Fruit fly (Drosophila melanogaster): Measurements from ENCODE around the gene hdm.

The hdm gene

DNA sequence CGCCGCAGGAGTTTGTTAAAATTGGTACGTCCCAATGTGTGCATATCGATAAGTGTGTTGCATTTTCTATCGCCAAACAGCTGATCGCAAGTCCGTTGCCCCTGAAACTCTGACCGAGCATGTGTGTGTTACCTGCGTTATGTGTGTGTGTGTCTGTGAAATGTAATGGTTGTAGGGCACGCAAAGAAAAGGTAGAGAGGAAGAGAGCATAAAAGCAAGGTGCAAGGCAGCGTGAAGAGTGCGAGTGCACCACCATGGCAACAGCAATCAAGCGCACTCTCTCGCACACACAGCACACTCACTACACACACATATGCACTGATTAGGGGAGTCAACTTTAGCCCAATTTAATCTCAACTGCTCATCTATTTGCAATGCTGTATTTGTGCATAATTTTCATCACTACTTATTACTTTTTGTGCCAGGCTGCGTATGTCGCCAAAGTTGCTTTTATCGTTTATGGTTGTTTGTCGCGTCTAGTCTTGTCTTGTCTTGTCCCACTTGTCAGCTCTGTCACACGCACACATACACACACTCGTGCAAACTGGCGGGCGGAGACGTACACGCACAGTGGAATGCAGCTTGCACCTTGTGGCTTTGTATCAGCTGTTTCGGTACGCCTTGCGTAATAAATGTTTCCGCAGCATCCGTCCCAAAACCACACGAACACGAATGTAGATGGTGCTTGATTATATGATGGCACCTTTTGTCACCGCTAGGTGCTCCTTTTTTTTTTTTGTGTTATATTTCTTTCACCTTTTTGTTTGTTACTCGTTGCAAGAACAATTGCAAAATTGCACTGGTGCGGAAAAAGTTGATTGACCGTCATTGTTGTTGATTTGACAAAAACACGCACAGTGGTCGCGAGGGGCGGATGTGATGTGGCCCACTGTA is 17.9 kb upstream of the hdm start (continued):
- peak; percentile 68 for TF ChIP-seq CG14667 (GFP tag; IDR thresholded peaks at IDR 0.05)
- TF ChIP-seq CG15073 (GFP tag; optimal IDR thresholded peaks at IDR 0.05), result peak; percentile 2
- TF ChIP-seq CG7963 (GFP tag; IDR thresholded peaks at IDR 0.05; ENCODE audit: partially characterized antibody), result no peak
- peak; percentile 62 for TF ChIP-seq HHEX (GFP tag; optimal IDR thresholded peaks at IDR 0.05)
- peak; percentile 86 for TF ChIP-seq pnt (GFP tag; optimal IDR thresholded peaks at IDR 0.05)
- TF ChIP-seq CG13296 (GFP tag; optimal IDR thresholded peaks at IDR 0.05), result peak; percentile 70
- TF ChIP-seq maf-S (GFP tag; optimal IDR thresholded peaks at IDR 0.05), result peak; percentile 57
- TF ChIP-seq onecut (GFP tag; IDR thresholded peaks at IDR 0.05), result peak; percentile 71
- TF ChIP-seq pfk (GFP tag; optimal IDR thresholded peaks at IDR 0.05), result no peak
- TF ChIP-seq grau (tag; optimal IDR thresholded peaks at IDR 0.05), result peak; percentile 74
- TF ChIP-seq CG12942 (GFP tag; optimal IDR thresholded peaks at IDR 0.05), result peak; percentile 70
- TF ChIP-seq Pdp1 (GFP tag; optimal IDR thresholded peaks at IDR 0.05), result peak; percentile 81 to 92
- TF ChIP-seq CG11695 (GFP tag; IDR thresholded peaks at IDR 0.05), result peak; percentile 78
- TF ChIP-seq pho (GFP tag; optimal IDR thresholded peaks at IDR 0.05), result peak; percentile 64
- TF ChIP-seq CG10959 (GFP tag; IDR thresholded peaks at IDR 0.05), result 0 out of 2 replicates have a peak, but pooled peaks have one; percentile 32
- TF ChIP-seq prd (optimal IDR thresholded peaks at IDR 0.05), result no peak
- no peak; the same call in none of the 3 replicates for TF ChIP-seq prd (GFP tag; IDR thresholded peaks at IDR 0.05)
- TF ChIP-seq Hmx (GFP tag; optimal IDR thresholded peaks at IDR 0.05), result no peak
- TF ChIP-seq zfh1 (GFP tag; IDR thresholded peaks at IDR 0.05), result peak; percentile 71
- TF ChIP-seq sens-2 (GFP tag; IDR thresholded peaks at IDR 0.05), result peak; percentile 56
- TF ChIP-seq CG3163 (GFP tag; optimal IDR thresholded peaks at IDR 0.05), result peak; percentile 48
- peak; percentile 80 for TF ChIP-seq Xrp1 (GFP tag; IDR thresholded peaks at IDR 0.05)
- peak; percentile 68 for TF ChIP-seq Usf (GFP tag; optimal IDR thresholded peaks at IDR 0.05)
- TF ChIP-seq tx (GFP tag; optimal IDR thresholded peaks at IDR 0.05), result peak; percentile 76
- TF ChIP-seq Xbp1 (GFP tag; optimal IDR thresholded peaks at IDR 0.05), result peak; percentile 78
- no peak for TF ChIP-seq CG11085 (GFP tag; IDR thresholded peaks at IDR 0.05)
- TF ChIP-seq CG12236 (GFP tag; optimal IDR thresholded peaks at IDR 0.05), result peak; percentile 64
- TF ChIP-seq pros (GFP tag; optimal IDR thresholded peaks at IDR 0.05), result peak; percentile 75
- peak; percentile 79 for TF ChIP-seq gsb-n (tag; optimal IDR thresholded peaks at IDR 0.05)
- no peak for TF ChIP-seq hb (GFP tag; IDR thresholded peaks at IDR 0.05; ENCODE audit: partially characterized antibody)
- peak; percentile 73 for TF ChIP-seq CG4820 (GFP tag; optimal IDR thresholded peaks at IDR 0.05)
- TF ChIP-seq chinmo (GFP tag; IDR thresholded peaks at IDR 0.05; ENCODE audit: partially characterized antibody), result 0 out of 4 replicates have a peak, but pooled peaks have one; percentile 36
- peak; percentile 51; the same call in 1 of the 3 replicates for TF ChIP-seq ase (GFP tag; IDR thresholded peaks at IDR 0.05)
- no peak for TF ChIP-seq schlank (tag; optimal IDR thresholded peaks at IDR 0.05)
- TF ChIP-seq cwo (GFP tag; optimal IDR thresholded peaks at IDR 0.05), result peak; percentile 58
- peak; percentile 61 for TF ChIP-seq dan (GFP tag; IDR thresholded peaks at IDR 0.05)
- TF ChIP-seq luna (GFP tag; optimal IDR thresholded peaks at IDR 0.05), result no peak
- peak; percentile 57 for TF ChIP-seq CG15601 (tag; optimal IDR thresholded peaks at IDR 0.05)
- TF ChIP-seq CG7987 (GFP tag; optimal IDR thresholded peaks at IDR 0.05), result peak; percentile 33
- TF ChIP-seq nom (GFP tag; optimal IDR thresholded peaks at IDR 0.05), result peak; percentile 40
- peak; percentile 59 for TF ChIP-seq CG12071 (GFP tag; optimal IDR thresholded peaks at IDR 0.05)
- peak; percentile 87 for TF ChIP-seq CG2678 (tag; optimal IDR thresholded peaks at IDR 0.05)
- TF ChIP-seq CG17359 (tag; optimal IDR thresholded peaks at IDR 0.05), result peak; percentile 77
- TF ChIP-seq ewg (GFP tag; optimal IDR thresholded peaks at IDR 0.05), result peak; percentile 80
- peak; percentile 36; the same call in 1 of the 2 replicates for TF ChIP-seq dati (GFP tag; IDR thresholded peaks at IDR 0.05)
- 0 out of 2 replicates have a peak, but pooled peaks have one; percentile 42 for TF ChIP-seq CG1024 (GFP tag; IDR thresholded peaks at IDR 0.05)
- peak; percentile 65 for TF ChIP-seq kah (GFP tag; optimal IDR thresholded peaks at IDR 0.05)
- no peak for TF ChIP-seq slbo (GFP tag; IDR thresholded peaks at IDR 0.05)
